Worm (Caenorhabditis elegans) whole organism, late embryonic: ENCODE results near the gene K09E2.2.

Experiments used
- C38D4.7 ChIP-seq: fragments of 200-800 bp; sonication (Bioruptor generic); optimal IDR thresholded peaks from 2 replicates; lab custom pipeline; 2018; ENCODE audit warnings: mild to moderate bottlenecking, missing genetic modification characterization, moderate library complexity, missing compliant biosample characterization
- F13H6.1 ChIP-seq: sonication (generic microtip); optimal IDR thresholded peaks from 2 replicates; lab custom pipeline; 2016; ENCODE audit warnings: missing genetic modification characterization, missing compliant biosample characterization
- T23F11.4 ChIP-seq: fragments of 200-800 bp; sonication (Bioruptor generic); optimal IDR thresholded peaks from 2 replicates; lab custom pipeline; 2018; ENCODE audit warnings: mild to moderate bottlenecking, missing genetic modification characterization, missing compliant biosample characterization
- Y22D7AL.16 ChIP-seq: sonication (generic microtip); optimal IDR thresholded peaks from 2 replicates; lab custom pipeline; 2016; ENCODE audit warnings: missing genetic modification characterization, missing compliant biosample characterization
- ahr-1 ChIP-seq: sonication (generic microtip); optimal IDR thresholded peaks from 2 replicates; lab custom pipeline; 2016; ENCODE audit warnings: missing genetic modification characterization, missing compliant biosample characterization
- ceh-18 ChIP-seq: sonication (generic microtip); optimal IDR thresholded peaks from 2 replicates; lab custom pipeline; 2016; ENCODE audit warnings: missing genetic modification characterization, missing compliant biosample characterization
- ceh-19 ChIP-seq: fragments of 200-800 bp; sonication (Bioruptor generic); optimal IDR thresholded peaks from 2 replicates; lab custom pipeline; 2018; ENCODE audit warnings: mild to moderate bottlenecking, missing genetic modification characterization, missing compliant biosample characterization
- ceh-2 ChIP-seq: sonication (generic microtip); optimal IDR thresholded peaks from 2 replicates; lab custom pipeline; 2016; ENCODE audit warnings: missing genotype, missing genetic modification characterization, missing compliant biosample characterization
- ceh-30 ChIP-seq: fragments of 150-350 bp; optimal IDR thresholded peaks from 2 replicates; lab custom pipeline; 2014; ENCODE audit warnings: missing biosample characterization, missing genetic modification characterization
- ceh-45 ChIP-seq: fragments of 200-800 bp; sonication (Bioruptor generic); IDR thresholded peaks from 2 replicates; pipeline ENCODE4 v1.3.6; 2022; ENCODE audit warnings: missing genetic modification reagents, missing genetic modification characterization, missing compliant biosample characterization
- ceh-48 ChIP-seq: sonication (generic microtip); optimal IDR thresholded peaks from 2 replicates; lab custom pipeline; 2016; ENCODE audit warnings: missing genetic modification characterization, inconsistent platforms, missing compliant biosample characterization
- ceh-6 ChIP-seq: fragments of 200-800 bp; sonication (Bioruptor generic); optimal IDR thresholded peaks from 2 replicates; lab custom pipeline; 2018; ENCODE audit warnings: mild to moderate bottlenecking, missing genetic modification characterization, missing compliant biosample characterization
- ceh-9 ChIP-seq: sonication (generic microtip); optimal IDR thresholded peaks from 2 replicates; lab custom pipeline; 2016; ENCODE audit warnings: mild to moderate bottlenecking, missing genetic modification characterization, inconsistent platforms, missing compliant biosample characterization
- dmd-4 ChIP-seq: sonication (generic microtip); optimal IDR thresholded peaks from 2 replicates; lab custom pipeline; 2016; ENCODE audit warnings: borderline replicate concordance, missing genetic modification characterization, missing compliant biosample characterization
- elt-2 ChIP-seq: sonication (generic microtip); optimal IDR thresholded peaks from 2 replicates; lab custom pipeline; 2016; ENCODE audit warnings: missing genetic modification reagents, missing genetic modification characterization, missing compliant biosample characterization
- ets-4 ChIP-seq: sonication (generic microtip); optimal IDR thresholded peaks from 2 replicates; lab custom pipeline; 2016; ENCODE audit warnings: missing genetic modification characterization, missing compliant biosample characterization
- fax-1 ChIP-seq: sonication (generic microtip); optimal IDR thresholded peaks from 2 replicates; lab custom pipeline; 2016; ENCODE audit warnings: missing genotype, missing genetic modification characterization, missing compliant biosample characterization
- fkh-6 ChIP-seq: sonication (generic microtip); optimal IDR thresholded peaks from 2 replicates; lab custom pipeline; 2016; ENCODE audit warnings: missing genetic modification characterization, missing compliant biosample characterization
- gmeb-2 ChIP-seq: sonication (generic microtip); optimal IDR thresholded peaks from 2 replicates; lab custom pipeline; 2016; ENCODE audit warnings: missing genetic modification characterization, inconsistent platforms, missing compliant biosample characterization
- hlh-13 ChIP-seq: fragments of 200-800 bp; sonication (Bioruptor generic); optimal IDR thresholded peaks from 2 replicates; lab custom pipeline; 2018; ENCODE audit warnings: mild to moderate bottlenecking, missing genetic modification characterization, missing compliant biosample characterization
- hlh-30 ChIP-seq: sonication (generic microtip); optimal IDR thresholded peaks from 2 replicates; lab custom pipeline; 2017; ENCODE audit warnings: antibody characterized with exemption, missing genetic modification characterization, missing compliant biosample characterization; ENCODE audit not compliant: insufficient read depth
- hlh-6 ChIP-seq: sonication (generic microtip); optimal IDR thresholded peaks from 2 replicates; lab custom pipeline; 2016; ENCODE audit warnings: missing genotype, missing genetic modification characterization, missing compliant biosample characterization
- hlh-8 ChIP-seq: sonication (generic microtip); optimal IDR thresholded peaks from 2 replicates; lab custom pipeline; 2016; ENCODE audit warnings: missing genotype, missing genetic modification characterization, missing compliant biosample characterization
- lim-6 ChIP-seq: sonication (generic microtip); optimal IDR thresholded peaks from 2 replicates; lab custom pipeline; 2016; ENCODE audit warnings: missing genetic modification characterization, missing compliant biosample characterization
- lin-11 ChIP-seq: fragments of 200-800 bp; sonication (Bioruptor generic); optimal IDR thresholded peaks from 2 replicates; lab custom pipeline; 2018; ENCODE audit warnings: mild to moderate bottlenecking, missing genetic modification characterization, missing compliant biosample characterization
- madf-2 ChIP-seq: sonication (generic microtip); optimal IDR thresholded peaks from 2 replicates; lab custom pipeline; 2017; ENCODE audit warnings: missing genetic modification characterization, missing compliant biosample characterization
- mec-3 ChIP-seq: sonication (generic microtip); optimal IDR thresholded peaks from 2 replicates; lab custom pipeline; 2016; ENCODE audit warnings: borderline replicate concordance, missing genetic modification characterization, missing compliant biosample characterization
- nfya-1 ChIP-seq: sonication (generic microtip); optimal IDR thresholded peaks from 2 replicates; lab custom pipeline; 2017; ENCODE audit warnings: missing genetic modification characterization, mild to moderate bottlenecking, missing compliant biosample characterization, antibody characterized with exemption, moderate library complexity
- nhr-11 ChIP-seq: fragments of 150-350 bp; optimal IDR thresholded peaks from 2 replicates; lab custom pipeline; 2014; ENCODE audit warnings: missing biosample characterization, missing genetic modification characterization
- nhr-232 ChIP-seq: sonication (generic microtip); optimal IDR thresholded peaks from 2 replicates; lab custom pipeline; 2016; ENCODE audit warnings: missing genetic modification characterization, missing compliant biosample characterization
- npax-4 ChIP-seq: sonication (generic microtip); optimal IDR thresholded peaks from 2 replicates; lab custom pipeline; 2016; ENCODE audit warnings: missing genetic modification characterization, missing compliant biosample characterization
- pag-3 ChIP-seq: sonication (generic microtip); optimal IDR thresholded peaks from 2 replicates; lab custom pipeline; 2016; ENCODE audit warnings: missing compliant biosample characterization, missing genetic modification characterization, borderline replicate concordance
- pat-9 ChIP-seq: fragments of 200-800 bp; sonication (Bioruptor generic); optimal IDR thresholded peaks from 2 replicates; lab custom pipeline; 2018; ENCODE audit warnings: mild to moderate bottlenecking, missing genetic modification characterization, moderate library complexity, missing compliant biosample characterization
- pha-2 ChIP-seq: sonication (generic microtip); optimal IDR thresholded peaks from 2 replicates; lab custom pipeline; 2017; ENCODE audit warnings: mild to moderate bottlenecking, missing genetic modification characterization, missing compliant biosample characterization
- pqm-1 ChIP-seq: sonication (generic microtip); optimal IDR thresholded peaks from 2 replicates; lab custom pipeline; 2016; ENCODE audit warnings: missing genetic modification characterization, missing compliant biosample characterization
- pros-1 ChIP-seq: fragments of 150-350 bp; optimal IDR thresholded peaks from 2 replicates; lab custom pipeline; 2014; ENCODE audit warnings: missing biosample characterization, missing genetic modification reagents, missing genetic modification characterization
- ref-2 ChIP-seq: sonication (generic microtip); optimal IDR thresholded peaks from 2 replicates; lab custom pipeline; 2016; ENCODE audit warnings: missing genetic modification characterization, missing compliant biosample characterization
- rnt-1 ChIP-seq: sonication (generic microtip); optimal IDR thresholded peaks from 2 replicates; lab custom pipeline; 2016; ENCODE audit warnings: missing genetic modification characterization, missing compliant biosample characterization
- sdc-2 ChIP-seq: sonication (generic microtip); optimal IDR thresholded peaks from 2 replicates; lab custom pipeline; 2016; ENCODE audit warnings: missing genotype, missing genetic modification characterization, missing compliant biosample characterization
- sox-2 ChIP-seq: fragments of 200-800 bp; sonication (Bioruptor generic); IDR thresholded peaks from 2 replicates; pipeline ENCODE4 v1.3.6; 2022; ENCODE audit warnings: missing genetic modification reagents, missing genetic modification characterization, missing compliant biosample characterization
- sox-4 ChIP-seq: sonication (generic microtip); optimal IDR thresholded peaks from 2 replicates; lab custom pipeline; 2017; ENCODE audit warnings: mild to moderate bottlenecking, missing genetic modification characterization, inconsistent platforms, missing compliant biosample characterization
- tbx-2 ChIP-seq: sonication (generic microtip); optimal IDR thresholded peaks from 2 replicates; lab custom pipeline; 2016; ENCODE audit warnings: missing genetic modification characterization, missing compliant biosample characterization
- tbx-7 ChIP-seq: sonication (generic microtip); optimal IDR thresholded peaks from 2 replicates; lab custom pipeline; 2016; ENCODE audit warnings: missing genotype, missing genetic modification characterization, missing compliant biosample characterization
- unc-3 ChIP-seq, 2 experiments: fragments of 200-800 bp in 1 of 2; sonication (Bioruptor generic) in 1 of 2; sonication (generic microtip) in 1 of 2; conservative IDR thresholded peaks in 1 of 2; optimal IDR thresholded peaks in 1 of 2; 2 replicates each; pipeline versions ENCODE4 v1.3.6 to Lab custom; 2016 to 2022; ENCODE audit warnings: missing compliant biosample characterization in 2 of 2, missing genetic modification characterization in 2 of 2, missing genetic modification reagents in 1 of 2
- unc-42 ChIP-seq: sonication (generic microtip); optimal IDR thresholded peaks from 2 replicates; lab custom pipeline; 2016; ENCODE audit warnings: missing genotype, missing genetic modification characterization, missing compliant biosample characterization
- unc-55 ChIP-seq: sonication (generic microtip); optimal IDR thresholded peaks from 2 replicates; lab custom pipeline; 2017; ENCODE audit warnings: missing biosample characterization, missing genetic modification reagents, missing genetic modification characterization
- zip-5 ChIP-seq: sonication (generic microtip); optimal IDR thresholded peaks from 2 replicates; lab custom pipeline; 2016; ENCODE audit warnings: missing genetic modification characterization, missing compliant biosample characterization
- ztf-16 ChIP-seq: sonication (generic microtip); optimal IDR thresholded peaks from 2 replicates; lab custom pipeline; 2017; ENCODE audit warnings: missing genetic modification characterization, missing compliant biosample characterization

K09E2.2 gene

ce11 chrX:8638679-8639184 lies 34.1 kb upstream of the K09E2.2 start (continued):
- peak; percentile 51 for TF ChIP-seq elt-2
- TF ChIP-seq nhr-232 (tag; lab: Kevin White, UChicago): peak; percentile 58
- no peak for TF ChIP-seq pqm-1 (tag; lab: Kevin White, UChicago)
- TF ChIP-seq unc-3 (GFP tag; conservative IDR thresholded peaks at IDR 0.05; lab: Robert Waterston, UW): peak; percentile 48; the same call in 1 of the 2 replicates
- TF ChIP-seq unc-3 (tag; optimal IDR thresholded peaks at IDR 0.05; lab: Kevin White, UChicago): peak; percentile 18
- peak; percentile 69 for TF ChIP-seq ceh-19 (GFP tag; lab: Kevin White, UChicago)
- TF ChIP-seq pat-9 (tag; lab: Kevin White, UChicago): peak; percentile 37
- no peak for TF ChIP-seq hlh-30
- peak; percentile 28 for TF ChIP-seq npax-4
- TF ChIP-seq dmd-4 (tag; lab: Kevin White, UChicago): no peak
- TF ChIP-seq nhr-11: no peak
- no peak for TF ChIP-seq ref-2 (tag; lab: Kevin White, UChicago)
- TF ChIP-seq Y22D7AL.16 (tag; lab: Kevin White, UChicago): no peak
- no peak for TF ChIP-seq mec-3 (tag; lab: Kevin White, UChicago)
- no peak for TF ChIP-seq nfya-1 (tag; lab: Kevin White, UChicago)
- TF ChIP-seq ceh-30: no peak
- TF ChIP-seq rnt-1 (tag; lab: Kevin White, UChicago): no peak
- TF ChIP-seq pha-2: peak; percentile 78
- no peak for TF ChIP-seq ets-4 (tag; lab: Kevin White, UChicago)
- TF ChIP-seq T23F11.4 (GFP tag; lab: Kevin White, UChicago): peak; percentile 47
- peak; percentile 23; the same call in 1 of the 2 replicates for TF ChIP-seq ceh-45 (GFP tag; lab: Robert Waterston, UW)
- peak; percentile 55 for TF ChIP-seq sox-2 (GFP tag; lab: Robert Waterston, UW)
- TF ChIP-seq ztf-16 (tag; lab: Kevin White, UChicago): no peak
- TF ChIP-seq, all 69 proteins: peak for 26

ce11 chrX:8640654-8641053 lies 32.2 kb upstream of the K09E2.2 start:
- TF ChIP-seq gmeb-2 (tag; lab: Kevin White, UChicago) (no peak), sox-4 (tag; lab: Kevin White, UChicago) (no peak), ceh-18 (tag; lab: Kevin White, UChicago) (no peak), ahr-1 (no peak), rnt-1 (tag; lab: Kevin White, UChicago) (no peak), tbx-7 (tag; lab: Kevin White, UChicago) (no peak), tbx-2 (tag; lab: Kevin White, UChicago) (no peak), unc-42 (tag; lab: Kevin White, UChicago) (no peak), ceh-19 (GFP tag; lab: Kevin White, UChicago) (no peak), ceh-6 (GFP tag; lab: Kevin White, UChicago) (no peak), zip-5 (tag; lab: Kevin White, UChicago) (no peak), ceh-9 (no peak), pag-3 (no peak), hlh-6 (tag; lab: Kevin White, UChicago) (no peak), elt-2 (no peak), npax-4 (no peak)

ce11 chrX:8643817-8644216 lies 29.0 kb upstream of the K09E2.2 start, which contains the start of gene stg-2:
stg-2 (minus strand) TSS chrX:8643917.
- TF ChIP-seq sdc-2 (tag; lab: Kevin White, UChicago): no peak
- TF ChIP-seq unc-55: no peak

- peak; percentile 54 for TF ChIP-seq tbx-2 (tag; lab: Kevin White, UChicago)
- no peak for TF ChIP-seq lim-6 (tag; lab: Kevin White, UChicago)
- peak; percentile 3 for TF ChIP-seq F13H6.1 (tag; lab: Kevin White, UChicago)
- no peak for TF ChIP-seq pros-1 (tag; lab: Kevin White, UChicago)
- TF ChIP-seq unc-55: no peak
- TF ChIP-seq fax-1 (tag; lab: Kevin White, UChicago): peak; percentile 59
- peak; percentile 55 for TF ChIP-seq ceh-48 (tag; lab: Kevin White, UChicago)
- TF ChIP-seq ceh-2 (tag; lab: Kevin White, UChicago): peak; percentile 34
- TF ChIP-seq lin-11 (tag; lab: Kevin White, UChicago): peak; percentile 62
- TF ChIP-seq hlh-13: peak; percentile 5
- peak; percentile 13 for TF ChIP-seq fkh-6 (tag; lab: Kevin White, UChicago)
- peak; percentile 68 for TF ChIP-seq pha-2
- peak; percentile 24 for TF ChIP-seq madf-2 (tag; lab: Kevin White, UChicago)
- no peak for TF ChIP-seq hlh-8 (tag; lab: Kevin White, UChicago)
- no peak for TF ChIP-seq ceh-45 (GFP tag; lab: Robert Waterston, UW)
- TF ChIP-seq T23F11.4 (GFP tag; lab: Kevin White, UChicago): peak; percentile 10
- TF ChIP-seq C38D4.7 (GFP tag; lab: Kevin White, UChicago): peak; percentile 64
These were observed 26.6 kb upstream of the K09E2.2 start for ce11 chrX:8646287-8646686.
